Worm (Caenorhabditis elegans) whole organism, late embryonic: ENCODE results near the gene K01D12.1.

ENCODE experiments used
- ceh-2 ChIP-seq: sonication (generic microtip); optimal IDR thresholded peaks from 2 replicates; lab custom pipeline; 2016; ENCODE audit warnings: missing genotype, missing genetic modification characterization, missing compliant biosample characterization
- hlh-30 ChIP-seq: sonication (generic microtip); optimal IDR thresholded peaks from 2 replicates; lab custom pipeline; 2017; ENCODE audit warnings: antibody characterized with exemption, missing genetic modification characterization, missing compliant biosample characterization; ENCODE audit not compliant: insufficient read depth
- nhr-232 ChIP-seq: sonication (generic microtip); optimal IDR thresholded peaks from 2 replicates; lab custom pipeline; 2016; ENCODE audit warnings: missing genetic modification characterization, missing compliant biosample characterization

ce11 chrV:12353505-12353904 is 23.9 kb upstream of the K01D12.1 start:
- TF ChIP-seq ceh-2 (tag; lab: Kevin White, UChicago), result no peak
- no peak for TF ChIP-seq hlh-30 (tag; lab: Kevin White, UChicago)
- no peak for TF ChIP-seq nhr-232 (tag; lab: Kevin White, UChicago)
